Worm (Caenorhabditis elegans) whole organism, L2 larva: Measurements from ENCODE around the gene fbxa-112.

Source experiments
- ama-1 ChIP-seq: fragments of 150-350 bp; optimal IDR thresholded peaks from 2 replicates; lab custom pipeline; 2018; ENCODE audit warnings: inconsistent platforms
- ceh-82 ChIP-seq: fragments of 150-350 bp; optimal IDR thresholded peaks from 2 replicates; lab custom pipeline; 2014; ENCODE audit warnings: missing biosample characterization, missing genetic modification characterization
- lin-13 ChIP-seq: fragments of 150-350 bp; optimal IDR thresholded peaks from 2 replicates; lab custom pipeline; 2014; ENCODE audit warnings: missing biosample characterization, missing genetic modification reagents, missing genetic modification characterization
- lin-39 ChIP-seq: fragments of 150-350 bp; optimal IDR thresholded peaks from 2 replicates; lab custom pipeline; 2014; ENCODE audit warnings: missing biosample characterization, missing genetic modification reagents, missing genetic modification characterization
- lsy-2 ChIP-seq, 2 experiments: fragments of 150-350 bp in 1 of 2; sonication (generic microtip) in 1 of 2; optimal IDR thresholded peaks; 2 replicates each; lab custom pipeline; 2014 to 2017; ENCODE audit warnings: missing biosample characterization in 2 of 2, missing genetic modification characterization in 2 of 2
- nhr-10 ChIP-seq: sonication (generic microtip); optimal IDR thresholded peaks from 2 replicates; lab custom pipeline; 2017; ENCODE audit warnings: missing biosample characterization, missing genetic modification characterization
- sem-4 ChIP-seq: fragments of 150-350 bp; optimal IDR thresholded peaks from 2 replicates; lab custom pipeline; 2014; ENCODE audit warnings: missing biosample characterization, missing genetic modification reagents, missing genetic modification characterization
- unc-62 ChIP-seq: fragments of 150-350 bp; optimal IDR thresholded peaks from 2 replicates; lab custom pipeline; 2014; ENCODE audit warnings: missing biosample characterization, missing genetic modification reagents, missing genetic modification characterization
- ztf-11 ChIP-seq: sonication (generic microtip); optimal IDR thresholded peaks from 2 replicates; lab custom pipeline; 2017; ENCODE audit warnings: missing biosample characterization, missing genetic modification characterization
- ztf-4 ChIP-seq: fragments of 150-350 bp; optimal IDR thresholded peaks from 2 replicates; lab custom pipeline; 2014; ENCODE audit warnings: missing biosample characterization, missing genetic modification characterization

ce11 chrV:16911294-16911693 is 36.6 kb downstream of the fbxa-112 start:
- TF ChIP-seq sem-4 (no peak), ztf-4 (tag; lab: Kevin White, UChicago) (no peak), ztf-11 (no peak), lin-39 (no peak), nhr-10 (no peak), ceh-82 (tag; lab: Kevin White, UChicago) (no peak), lin-13 (GFP tag; lab: Kevin White, UChicago) (no peak), lsy-2 (tag; optimal IDR thresholded peaks at IDR 0.05; lab: Kevin White, UChicago) (no peak), unc-62 (GFP tag; lab: Kevin White, UChicago) (no peak), ama-1 (lab: Kevin White, UChicago) (no peak)
